Worm (Caenorhabditis elegans): ENCODE results near the gene R10E4.6.

ce11 chrIII:4271059-4271458 lies 22.1 kb upstream of the R10E4.6 start:
- TF ChIP-seq lsy-2 (tag; optimal IDR thresholded peaks at IDR 0.05) = no peak
- TF ChIP-seq ceh-8 (GFP tag; optimal IDR thresholded peaks at IDR 0.05) = no peak
- TF ChIP-seq unc-130 (tag; optimal IDR thresholded peaks at IDR 0.05) = no peak
- no peak for TF ChIP-seq ama-1 (optimal IDR thresholded peaks at IDR 0.05)
